Worm (Caenorhabditis elegans) whole organism, L1 larva: ENCODE data around the gene msp-63.

Experiments used
- C04F5.9 ChIP-seq: sonication (generic microtip); optimal IDR thresholded peaks from 2 replicates; lab custom pipeline; 2016; ENCODE audit warnings: missing genetic modification characterization, missing compliant biosample characterization
- C34B4.2 ChIP-seq: sonication (generic microtip); optimal IDR thresholded peaks from 2 replicates; lab custom pipeline; 2017; ENCODE audit warnings: mild to moderate bottlenecking, missing genetic modification characterization, missing compliant biosample characterization
- aha-1 ChIP-seq: fragments of 150-350 bp; optimal IDR thresholded peaks from 2 replicates; lab custom pipeline; 2014; ENCODE audit warnings: missing biosample characterization, missing genetic modification characterization
- alr-1 ChIP-seq: fragments of 200-800 bp; sonication (Bioruptor generic); optimal IDR thresholded peaks from 2 replicates; lab custom pipeline; 2018; ENCODE audit warnings: borderline replicate concordance, mild to moderate bottlenecking, missing genetic modification characterization, missing compliant biosample characterization
- blmp-1 ChIP-seq: fragments of 150-350 bp; optimal IDR thresholded peaks from 2 replicates; lab custom pipeline; 2014; ENCODE audit warnings: missing biosample characterization, missing genetic modification characterization
- ceh-63 ChIP-seq: fragments of 200-800 bp; sonication (Bioruptor generic); optimal IDR thresholded peaks from 2 replicates; lab custom pipeline; 2018; ENCODE audit warnings: mild to moderate bottlenecking, missing genetic modification characterization, missing compliant biosample characterization
- ceh-82 ChIP-seq, 3 experiments: fragments of 150-350 bp in 1 of 3; sonication (generic microtip) in 2 of 3; optimal IDR thresholded peaks; 2 replicates each; lab custom pipeline; 2014 to 2017; ENCODE audit warnings: missing biosample characterization in 3 of 3, missing genetic modification characterization in 3 of 3
- ceh-90 ChIP-seq: sonication (generic microtip); optimal IDR thresholded peaks from 2 replicates; lab custom pipeline; 2016; ENCODE audit warnings: missing genetic modification characterization, missing compliant biosample characterization
- dpl-1 ChIP-seq, 3 experiments: fragments of 150-350 bp in 2 of 3; sonication (generic microtip) in 1 of 3; optimal IDR thresholded peaks; 2 replicates each; lab custom pipeline; 2014 to 2017; ENCODE audit warnings: missing biosample characterization in 3 of 3, missing genetic modification characterization in 3 of 3, missing genetic modification reagents in 3 of 3
- dsc-1 ChIP-seq: sonication (generic microtip); optimal IDR thresholded peaks from 2 replicates; lab custom pipeline; 2016; ENCODE audit warnings: mild to moderate bottlenecking, missing genetic modification characterization, missing compliant biosample characterization
- efl-1 ChIP-seq, 4 experiments: fragments of 150-350 bp; optimal IDR thresholded peaks in 3 of 4; peaks in 1 of 4; 1 replicate in 1 of 4; 2 replicates in 3 of 4; lab custom pipeline; 2014; ENCODE audit warnings: missing biosample characterization in 2 of 4, missing genetic modification characterization in 2 of 4, missing genetic modification reagents in 2 of 4
- efl-3 ChIP-seq: fragments of 200-800 bp; sonication (Bioruptor generic); optimal IDR thresholded peaks from 2 replicates; lab custom pipeline; 2018; ENCODE audit warnings: mild to moderate bottlenecking, missing genetic modification characterization, missing compliant biosample characterization
- egl-27 ChIP-seq, 2 experiments: fragments of 150-350 bp in 1 of 2; sonication (generic microtip); optimal IDR thresholded peaks; 3 replicates each; lab custom pipeline; 2017 to 2018; ENCODE audit warnings: missing biosample characterization in 2 of 2, missing genetic modification characterization in 2 of 2, missing genetic modification reagents in 2 of 2
- elt-2 ChIP-seq: sonication (generic microtip); optimal IDR thresholded peaks from 2 replicates; lab custom pipeline; 2016; ENCODE audit warnings: missing genetic modification characterization, mild to moderate bottlenecking, inconsistent platforms, missing compliant biosample characterization, missing genetic modification reagents
- ets-5 ChIP-seq: fragments of 200-800 bp; sonication (Bioruptor generic); IDR thresholded peaks from 2 replicates; pipeline ENCODE4 v1.3.6; 2022; ENCODE audit warnings: missing genetic modification characterization, missing compliant biosample characterization
- fkh-10 ChIP-seq: sonication (generic microtip); optimal IDR thresholded peaks from 2 replicates; lab custom pipeline; 2017; ENCODE audit warnings: missing biosample characterization, missing genetic modification reagents, missing genetic modification characterization
- grh-1 ChIP-seq: fragments of 200-800 bp; sonication (Bioruptor generic); IDR thresholded peaks from 2 replicates; pipeline ENCODE4 v1.3.6; 2022; ENCODE audit warnings: missing genetic modification reagents, missing genetic modification characterization, missing compliant biosample characterization
- hlh-4 ChIP-seq: sonication (generic microtip); optimal IDR thresholded peaks from 2 replicates; lab custom pipeline; 2016; ENCODE audit warnings: mild to moderate bottlenecking, missing genetic modification characterization, missing compliant biosample characterization
- irx-1 ChIP-seq: sonication (generic microtip); optimal IDR thresholded peaks from 2 replicates; lab custom pipeline; 2016; ENCODE audit warnings: missing genetic modification characterization, missing compliant biosample characterization
- isw-1 ChIP-seq: fragments of 200-800 bp; sonication (Bioruptor generic); IDR thresholded peaks from 2 replicates; pipeline ENCODE4 v1.3.6; 2022; ENCODE audit warnings: missing genetic modification characterization, missing compliant biosample characterization
- lin-13 ChIP-seq: fragments of 150-350 bp; optimal IDR thresholded peaks from 2 replicates; lab custom pipeline; 2014; ENCODE audit warnings: missing biosample characterization, missing genetic modification reagents, missing genetic modification characterization
- lin-14 ChIP-seq: fragments of 200-800 bp; sonication (Bioruptor generic); optimal IDR thresholded peaks from 2 replicates; lab custom pipeline; 2018; ENCODE audit warnings: mild to moderate bottlenecking, missing genetic modification characterization, moderate library complexity, missing compliant biosample characterization
- lin-15B ChIP-seq: fragments of 150-350 bp; sonication (generic microtip); optimal IDR thresholded peaks from 3 replicates; lab custom pipeline; 2014; ENCODE audit warnings: missing biosample characterization, missing genetic modification characterization
- lin-35 ChIP-seq, 2 experiments: fragments of 150-350 bp; optimal IDR thresholded peaks; 2 replicates each; lab custom pipeline; 2014; ENCODE audit warnings: missing biosample characterization in 2 of 2, missing genetic modification characterization in 2 of 2, missing genetic modification reagents in 2 of 2
- lin-39 ChIP-seq: fragments of 150-350 bp; optimal IDR thresholded peaks from 2 replicates; lab custom pipeline; 2014; ENCODE audit warnings: missing biosample characterization, missing genetic modification reagents, missing genetic modification characterization
- mab-9 ChIP-seq: fragments of 200-800 bp; sonication (Bioruptor generic); IDR thresholded peaks from 2 replicates; pipeline ENCODE4 v1.3.6; 2022; ENCODE audit warnings: missing genetic modification reagents, missing genetic modification characterization, missing compliant biosample characterization
- mdl-1 ChIP-seq, 2 experiments: fragments of 150-350 bp; optimal IDR thresholded peaks; 2 replicates each; lab custom pipeline; 2014 to 2017; ENCODE audit warnings: missing biosample characterization in 2 of 2, missing genetic modification characterization in 2 of 2, inconsistent platforms in 1 of 2
- mef-2 ChIP-seq: fragments of 150-350 bp; optimal IDR thresholded peaks from 2 replicates; lab custom pipeline; 2014; ENCODE audit warnings: missing biosample characterization, missing genetic modification characterization
- mep-1 ChIP-seq: fragments of 150-350 bp; optimal IDR thresholded peaks from 2 replicates; lab custom pipeline; 2014; ENCODE audit warnings: missing biosample characterization, missing genetic modification characterization
- nhr-11 ChIP-seq: fragments of 150-350 bp; optimal IDR thresholded peaks from 2 replicates; lab custom pipeline; 2014; ENCODE audit warnings: missing biosample characterization, missing genetic modification characterization
- nhr-19 ChIP-seq: fragments of 200-800 bp; sonication (Bioruptor generic); conservative IDR thresholded peaks from 2 replicates; pipeline ENCODE4 v1.3.6; 2022; ENCODE audit warnings: missing genetic modification characterization, missing compliant biosample characterization
- nhr-20 ChIP-seq: sonication (generic microtip); optimal IDR thresholded peaks from 2 replicates; lab custom pipeline; 2016; ENCODE audit warnings: mild to moderate bottlenecking, missing genetic modification characterization, missing compliant biosample characterization
- nhr-237 ChIP-seq: fragments of 150-350 bp; optimal IDR thresholded peaks from 2 replicates; lab custom pipeline; 2014; ENCODE audit warnings: missing biosample characterization, missing genetic modification characterization
- nhr-28 ChIP-seq: fragments of 150-350 bp; optimal IDR thresholded peaks from 2 replicates; lab custom pipeline; 2014; ENCODE audit warnings: missing biosample characterization, missing genetic modification characterization
- nhr-71 ChIP-seq: sonication (generic microtip); optimal IDR thresholded peaks from 2 replicates; lab custom pipeline; 2016; ENCODE audit warnings: mild to moderate bottlenecking, missing genetic modification characterization, moderate library complexity, missing compliant biosample characterization
- nhr-76 ChIP-seq: sonication (generic microtip); optimal IDR thresholded peaks from 2 replicates; lab custom pipeline; 2017; ENCODE audit warnings: missing biosample characterization, missing genetic modification characterization
- nhr-77 ChIP-seq: fragments of 150-350 bp; optimal IDR thresholded peaks from 2 replicates; lab custom pipeline; 2014; ENCODE audit warnings: missing biosample characterization, missing genetic modification characterization
- nhr-85 ChIP-seq: sonication (generic microtip); peaks from one replicate; lab custom pipeline; 2016; ENCODE audit warnings: missing genetic modification characterization, inconsistent platforms, missing compliant biosample characterization
- nhr-90 ChIP-seq: sonication (generic microtip); optimal IDR thresholded peaks from 2 replicates; lab custom pipeline; 2016; ENCODE audit warnings: mild to moderate bottlenecking, missing genetic modification characterization, missing compliant biosample characterization; ENCODE audit not compliant: poor library complexity
- pag-3 ChIP-seq: sonication (generic microtip); optimal IDR thresholded peaks from 2 replicates; lab custom pipeline; 2017; ENCODE audit warnings: missing genetic modification characterization, mild to moderate bottlenecking, missing compliant biosample characterization, antibody characterized with exemption, borderline replicate concordance; ENCODE audit not compliant: insufficient read depth
- rnt-1 ChIP-seq: sonication (generic microtip); optimal IDR thresholded peaks from 2 replicates; lab custom pipeline; 2016; ENCODE audit warnings: mild to moderate bottlenecking, missing genetic modification characterization, moderate library complexity, missing compliant biosample characterization
- snpc-4 ChIP-seq: fragments of 150-350 bp; optimal IDR thresholded peaks from 2 replicates; lab custom pipeline; 2014; ENCODE audit warnings: missing biosample characterization, missing genetic modification characterization
- sox-4 ChIP-seq: sonication (generic microtip); optimal IDR thresholded peaks from 2 replicates; lab custom pipeline; 2016; ENCODE audit warnings: missing genetic modification characterization, missing compliant biosample characterization
- sptf-1 ChIP-seq: fragments of 150-350 bp; optimal IDR thresholded peaks from 2 replicates; lab custom pipeline; 2014; ENCODE audit warnings: missing biosample characterization, missing genetic modification characterization
- sup-37 ChIP-seq: fragments of 200-800 bp; sonication (Bioruptor generic); optimal IDR thresholded peaks from 2 replicates; lab custom pipeline; 2018; ENCODE audit warnings: mild to moderate bottlenecking, missing genetic modification characterization, missing compliant biosample characterization
- tbx-2 ChIP-seq: sonication (generic microtip); optimal IDR thresholded peaks from 2 replicates; lab custom pipeline; 2016; ENCODE audit warnings: missing genetic modification characterization, missing compliant biosample characterization
- unc-130 ChIP-seq: fragments of 150-350 bp; optimal IDR thresholded peaks from 2 replicates; lab custom pipeline; 2017; ENCODE audit warnings: missing biosample characterization, missing genetic modification characterization, inconsistent platforms
- unc-98 ChIP-seq: fragments of 200-800 bp; sonication (Bioruptor generic); IDR thresholded peaks from 2 replicates; pipeline ENCODE4 v1.3.6; 2022; ENCODE audit warnings: missing genetic modification characterization, missing compliant biosample characterization
- vab-15 ChIP-seq: sonication (generic microtip); optimal IDR thresholded peaks from 2 replicates; lab custom pipeline; 2017; ENCODE audit warnings: missing genotype, mild to moderate bottlenecking, missing genetic modification characterization, missing compliant biosample characterization
- xbp-1 ChIP-seq: sonication (generic microtip); optimal IDR thresholded peaks from 2 replicates; lab custom pipeline; 2016; ENCODE audit warnings: missing genetic modification characterization, missing compliant biosample characterization
- ztf-11 ChIP-seq, 2 experiments: sonication (generic microtip); optimal IDR thresholded peaks; 2 replicates each; lab custom pipeline; 2016 to 2017; ENCODE audit warnings: missing genetic modification characterization in 2 of 2, missing biosample characterization in 1 of 2, missing compliant biosample characterization in 1 of 2

The msp-63 gene

DNA sequence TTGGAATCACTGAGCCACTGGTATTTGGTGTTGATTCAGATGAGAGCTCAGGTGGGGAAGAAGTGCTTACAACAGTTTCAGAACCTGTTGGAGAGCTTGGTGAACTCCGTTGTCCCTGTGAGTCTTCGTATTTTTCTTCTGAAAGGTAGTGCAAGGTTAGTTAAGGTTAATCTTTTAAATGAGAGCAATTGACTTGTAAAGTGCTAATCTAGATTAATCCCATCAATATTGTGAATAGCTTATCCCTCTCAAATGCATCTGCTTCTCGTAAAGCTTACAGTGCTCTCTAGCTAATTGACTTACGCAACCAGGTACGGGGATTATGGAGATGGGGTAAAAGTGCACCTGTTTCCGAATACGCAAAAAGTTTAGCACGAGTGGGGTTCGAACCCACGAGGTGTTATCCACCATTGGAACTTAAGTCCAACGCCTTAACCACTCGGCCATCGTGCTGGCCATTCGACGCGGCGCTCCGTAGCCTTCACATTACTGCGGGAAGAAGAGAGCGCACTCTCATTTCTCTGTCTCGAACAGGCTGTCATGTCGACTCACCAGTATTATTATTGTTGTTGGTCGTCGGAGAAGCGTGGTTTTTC lies 24.6 kb downstream of the msp-63 start:
- TF ChIP-seq ztf-11 (tag; optimal IDR thresholded peaks at IDR 0.05; lab: Kevin White, UChicago) (no peak), hlh-4 (no peak), mab-9 (no peak), elt-2 (tag; lab: Kevin White, UChicago) (peak; percentile 25), unc-98 (GFP tag; lab: Robert Waterston, UW) (no peak), xbp-1 (tag; lab: Kevin White, UChicago) (peak; percentile 17), sox-4 (tag; lab: Kevin White, UChicago) (no peak), egl-27 (tag; optimal IDR thresholded peaks at IDR 0.05; lab: Kevin White, UChicago) (no peak), fkh-10 (GFP tag; lab: Kevin White, UChicago) (no peak), aha-1 (tag; lab: Kevin White, UChicago) (no peak), sup-37 (GFP tag; lab: Kevin White, UChicago) (no peak), mep-1 (tag; lab: Kevin White, UChicago) (peak; percentile 9), nhr-11 (tag; lab: Kevin White, UChicago) (no peak), nhr-77 (tag; lab: Kevin White, UChicago) (peak; percentile 19), C34B4.2 (tag; lab: Kevin White, UChicago) (no peak), blmp-1 (tag; lab: Kevin White, UChicago) (no peak), irx-1 (tag; lab: Kevin White, UChicago) (no peak), mef-2 (no peak), lin-14 (peak; percentile 42), rnt-1 (tag; lab: Kevin White, UChicago) (peak; percentile 67), lin-39 (tag; lab: Kevin White, UChicago) (no peak), dpl-1 (GFP tag; optimal IDR thresholded peaks at IDR 0.05; lab: Kevin White, UChicago) (peak in 2 of 3 experiments; percentile 10 to 18), grh-1 (no peak), sptf-1 (tag; lab: Kevin White, UChicago) (no peak), snpc-4 (peak; percentile 23), mdl-1 (tag; optimal IDR thresholded peaks at IDR 0.05; lab: Kevin White, UChicago) (peak in 1 of 2 experiments; percentile 50), lin-13 (GFP tag; lab: Kevin White, UChicago) (peak; percentile 28), nhr-28 (tag; lab: Kevin White, UChicago) (no peak), lin-15B (tag; lab: Kevin White, UChicago) (no peak), lin-35 (GFP tag; optimal IDR thresholded peaks at IDR 0.05; lab: Kevin White, UChicago) (peak; percentile 56 to 62), C04F5.9 (tag; lab: Kevin White, UChicago) (no peak), ceh-90 (tag; lab: Kevin White, UChicago) (no peak), unc-130 (tag; lab: Kevin White, UChicago) (peak; percentile 38), ceh-82 (tag; optimal IDR thresholded peaks at IDR 0.05; lab: Kevin White, UChicago) (peak in 2 of 3 experiments; percentile 25 to 55), vab-15 (no peak), alr-1 (tag; lab: Kevin White, UChicago) (no peak), isw-1 (0 out of 2 replicates have a peak, but pooled peaks have one; percentile 3), nhr-237 (no peak), nhr-71 (tag; lab: Kevin White, UChicago) (peak; percentile 63), nhr-85 (peak; percentile 57), nhr-90 (tag; lab: Kevin White, UChicago) (peak; percentile 50), nhr-76 (no peak), efl-3 (GFP tag; lab: Kevin White, UChicago) (no peak), ceh-63 (no peak), tbx-2 (tag; lab: Kevin White, UChicago) (no peak), pag-3 (tag; lab: Kevin White, UChicago) (no peak), ets-5 (GFP tag; lab: Robert Waterston, UW) (no peak), nhr-20 (tag; lab: Kevin White, UChicago) (peak; percentile 63), nhr-19 (peak; percentile 59), dsc-1 (peak; percentile 10), efl-1 (optimal IDR thresholded peaks at IDR 0.05; lab: Kevin White, UChicago) (peak; percentile 38 to 51), efl-1 (GFP tag; optimal IDR thresholded peaks at IDR 0.05 in 1 of 2; lab: Kevin White, UChicago) (peak; percentile 24 to 93)
